Fruit fly (Drosophila melanogaster) whole organism, embryonic: ENCODE results near the gene CG18766.
A peak's percentile ranks its signal among the peaks of the same experiment; 100 is the strongest.

Experiments
- B-H2 ChIP-seq: fragments of 200-800 bp; sonication (Bioruptor generic); optimal IDR thresholded peaks from 2 replicates; lab custom pipeline; 2018; ENCODE audit warnings: missing biosample characterization, mild to moderate bottlenecking, missing genetic modification characterization
- Blimp-1 ChIP-seq: fragments of 200-800 bp; sonication (Bioruptor generic); optimal IDR thresholded peaks from 3 replicates; lab custom pipeline; 2018; ENCODE audit warnings: missing biosample characterization, missing genetic modification characterization, mild to moderate bottlenecking, moderate library complexity, missing genetic modification reagents
- CG10543 ChIP-seq: fragments of 200-800 bp; sonication (Bioruptor generic); optimal IDR thresholded peaks from 3 replicates; lab custom pipeline; 2017; ENCODE audit warnings: missing biosample characterization, mild to moderate bottlenecking, missing genetic modification characterization, moderate library complexity
- CG11247 ChIP-seq: fragments of 200-800 bp; sonication (Bioruptor generic); IDR thresholded peaks from 2 replicates; pipeline ENCODE4 v1.3.6; 2022; ENCODE audit warnings: missing biosample characterization, missing genetic modification characterization
- CG11456 ChIP-seq: fragments of 200-800 bp; sonication (Bioruptor generic); IDR thresholded peaks from 3 replicates; pipeline ENCODE4 v1.3.6; 2022; ENCODE audit warnings: missing biosample characterization, missing genetic modification characterization
- CG12299 ChIP-seq: fragments of 200-800 bp; sonication (Bioruptor generic); optimal IDR thresholded peaks from 2 replicates; lab custom pipeline; 2018; ENCODE audit warnings: missing biosample characterization, mild to moderate bottlenecking, missing genetic modification characterization
- CG1233 ChIP-seq: fragments of 200-800 bp; sonication (Bioruptor generic); optimal IDR thresholded peaks from 4 replicates; lab custom pipeline; 2018; ENCODE audit warnings: missing biosample characterization, mild to moderate bottlenecking, missing genetic modification characterization
- CG12391 ChIP-seq: fragments of 200-800 bp; sonication (Bioruptor generic); optimal IDR thresholded peaks from 3 replicates; lab custom pipeline; 2018; ENCODE audit warnings: missing biosample characterization, mild to moderate bottlenecking, missing genetic modification characterization, moderate library complexity
- CG13123 ChIP-seq: fragments of 200-800 bp; sonication (Bioruptor generic); optimal IDR thresholded peaks from 2 replicates; lab custom pipeline; 2016; ENCODE audit warnings: missing biosample characterization, missing genetic modification characterization
- CG13894 ChIP-seq: fragments of 200-800 bp; sonication (Bioruptor generic); optimal IDR thresholded peaks from 3 replicates; lab custom pipeline; 2018; ENCODE audit warnings: missing biosample characterization, mild to moderate bottlenecking, missing genetic modification characterization, moderate library complexity
- CG14965 ChIP-seq: fragments of 200-800 bp; sonication (Bioruptor generic); optimal IDR thresholded peaks from 2 replicates; lab custom pipeline; 2016; ENCODE audit warnings: missing biosample characterization, missing genetic modification characterization, borderline replicate concordance
- CG1602 ChIP-seq: fragments of 200-800 bp; sonication (Bioruptor generic); optimal IDR thresholded peaks from 3 replicates; lab custom pipeline; 2016; ENCODE audit warnings: missing biosample characterization, missing genetic modification characterization
- CG18476 ChIP-seq: fragments of 200-800 bp; sonication (Bioruptor generic); optimal IDR thresholded peaks from 2 replicates; lab custom pipeline; 2016; ENCODE audit warnings: missing biosample characterization, mild to moderate bottlenecking, missing genetic modification characterization
- CG2120 ChIP-seq: fragments of 200-800 bp; sonication (Bioruptor generic); optimal IDR thresholded peaks from 3 replicates; lab custom pipeline; 2016; ENCODE audit warnings: missing biosample characterization, missing genetic modification characterization
- CG31365 ChIP-seq: fragments of 200-800 bp; sonication (Bioruptor generic); optimal IDR thresholded peaks from 2 replicates; lab custom pipeline; 2018; ENCODE audit warnings: missing biosample characterization, mild to moderate bottlenecking, missing genetic modification characterization
- CG3407 ChIP-seq: fragments of 200-800 bp; sonication (Bioruptor generic); optimal IDR thresholded peaks from 2 replicates; lab custom pipeline; 2018; ENCODE audit warnings: missing biosample characterization, mild to moderate bottlenecking, missing genetic modification characterization
- CG4328 ChIP-seq: fragments of 200-800 bp; sonication (Bioruptor generic); optimal IDR thresholded peaks from 3 replicates; lab custom pipeline; 2017; ENCODE audit warnings: missing biosample characterization, missing genetic modification reagents, missing genetic modification characterization
- CG4424 ChIP-seq: fragments of 200-800 bp; sonication (Bioruptor generic); optimal IDR thresholded peaks from 3 replicates; lab custom pipeline; 2016; ENCODE audit warnings: missing biosample characterization, missing genetic modification characterization
- CG7987 ChIP-seq: fragments of 200-800 bp; sonication (Bioruptor generic); optimal IDR thresholded peaks from 2 replicates; lab custom pipeline; 2018; ENCODE audit warnings: missing biosample characterization, mild to moderate bottlenecking, missing genetic modification characterization, moderate library complexity
- CG9876 ChIP-seq: fragments of 200-800 bp; sonication (Bioruptor generic); optimal IDR thresholded peaks from 2 replicates; lab custom pipeline; 2016; ENCODE audit warnings: missing biosample characterization, missing genetic modification characterization
- CTCF ChIP-seq: fragments of 200-800 bp; sonication (Bioruptor generic); optimal IDR thresholded peaks from 2 replicates; lab custom pipeline; 2017; ENCODE audit warnings: missing biosample characterization, mild to moderate bottlenecking, missing genetic modification characterization, moderate library complexity
- Dll ChIP-seq: fragments of 200-800 bp; sonication (Bioruptor generic); IDR thresholded peaks from 4 replicates; pipeline ENCODE4 v1.3.6; 2022; ENCODE audit warnings: missing biosample characterization, missing genetic modification characterization; ENCODE audit not compliant: partially characterized antibody
- Hmx ChIP-seq: fragments of 200-800 bp; sonication (Bioruptor generic); optimal IDR thresholded peaks from 2 replicates; lab custom pipeline; 2016; ENCODE audit warnings: missing biosample characterization, missing genetic modification characterization
- MTF-1 ChIP-seq: fragments of 200-800 bp; sonication (Bioruptor generic); optimal IDR thresholded peaks from 2 replicates; lab custom pipeline; 2018; ENCODE audit warnings: missing biosample characterization, mild to moderate bottlenecking, missing genetic modification characterization, borderline replicate concordance
- Mes4 ChIP-seq: fragments of 200-800 bp; sonication (Bioruptor generic); optimal IDR thresholded peaks from 2 replicates; lab custom pipeline; 2016; ENCODE audit warnings: missing biosample characterization, missing genetic modification characterization
- PHDP ChIP-seq: fragments of 200-800 bp; sonication (Bioruptor generic); optimal IDR thresholded peaks from 3 replicates; lab custom pipeline; 2018; ENCODE audit warnings: missing biosample characterization, mild to moderate bottlenecking, missing genetic modification characterization, moderate library complexity
- Scr ChIP-seq: fragments of 200-800 bp; sonication (Bioruptor generic); IDR thresholded peaks from 2 replicates; pipeline ENCODE4 v1.3.6; 2022; ENCODE audit warnings: missing biosample characterization, missing genetic modification characterization; ENCODE audit not compliant: partially characterized antibody
- Side ChIP-seq: fragments of 200-800 bp; sonication (Bioruptor generic); optimal IDR thresholded peaks from 2 replicates; lab custom pipeline; 2016; ENCODE audit warnings: missing biosample characterization, missing genetic modification characterization
- Trl ChIP-seq, 3 experiments: fragments of >200 bp in 2 of 3; fragments of 200-800 bp in 1 of 3; sonication (Bioruptor generic) in 1 of 3; optimal IDR thresholded peaks; 2 replicates in 1 of 3; 3 replicates in 2 of 3; lab custom pipeline; 2016 to 2017; ENCODE audit warnings: missing biosample characterization in 1 of 3, missing genetic modification characterization in 1 of 3
- al ChIP-seq: fragments of 200-800 bp; sonication (Bioruptor generic); IDR thresholded peaks from 2 replicates; pipeline ENCODE4 v1.3.6; 2022; ENCODE audit warnings: missing biosample characterization, missing genetic modification characterization
- ara ChIP-seq: fragments of 200-800 bp; sonication (Bioruptor generic); IDR thresholded peaks from 2 replicates; pipeline ENCODE4 v1.3.6; 2022; ENCODE audit warnings: missing biosample characterization, missing genetic modification characterization
- chinmo ChIP-seq: fragments of 200-800 bp; sonication (Bioruptor generic); IDR thresholded peaks from 4 replicates; pipeline ENCODE4 v1.3.6; 2022; ENCODE audit warnings: missing biosample characterization, missing genetic modification characterization; ENCODE audit not compliant: partially characterized antibody
- croc ChIP-seq: fragments of 200-800 bp; sonication (Bioruptor generic); conservative IDR thresholded peaks from 3 replicates; pipeline ENCODE4 v1.3.6; 2022; ENCODE audit warnings: missing biosample characterization, missing genetic modification characterization
- cwo ChIP-seq: fragments of 200-800 bp; sonication (Bioruptor generic); optimal IDR thresholded peaks from 3 replicates; lab custom pipeline; 2017; ENCODE audit warnings: missing biosample characterization, missing genetic modification characterization, mild to moderate bottlenecking, moderate library complexity, missing genetic modification reagents
- dmrt11E ChIP-seq: fragments of 200-800 bp; sonication (Bioruptor generic); optimal IDR thresholded peaks from 3 replicates; lab custom pipeline; 2018; ENCODE audit warnings: missing biosample characterization, mild to moderate bottlenecking, missing genetic modification characterization, moderate library complexity
- dpn ChIP-seq, 2 experiments: fragments of 200-800 bp; sonication (Bioruptor generic); optimal IDR thresholded peaks; 3 replicates each; lab custom pipeline; 2016; ENCODE audit warnings: missing biosample characterization in 2 of 2, missing genetic modification characterization in 2 of 2
- ems ChIP-seq: fragments of 200-800 bp; sonication (Bioruptor generic); optimal IDR thresholded peaks from 3 replicates; lab custom pipeline; 2016; ENCODE audit warnings: missing biosample characterization, missing genetic modification characterization
- exex ChIP-seq: fragments of 200-800 bp; sonication (Bioruptor generic); optimal IDR thresholded peaks from 4 replicates; lab custom pipeline; 2018; ENCODE audit warnings: missing biosample characterization, mild to moderate bottlenecking, missing genetic modification characterization, moderate library complexity
- fd96Cb ChIP-seq: fragments of 200-800 bp; sonication (Bioruptor generic); optimal IDR thresholded peaks from 2 replicates; lab custom pipeline; 2018; ENCODE audit warnings: missing biosample characterization, mild to moderate bottlenecking, missing genetic modification characterization, moderate library complexity
- grn ChIP-seq: fragments of 200-800 bp; sonication (Bioruptor generic); optimal IDR thresholded peaks from 3 replicates; lab custom pipeline; 2017; ENCODE audit warnings: missing biosample characterization, missing genetic modification characterization
- gsb ChIP-seq: fragments of 200-800 bp; sonication (Bioruptor generic); IDR thresholded peaks from 2 replicates; pipeline ENCODE4 v1.3.6; 2022; ENCODE audit warnings: missing biosample characterization, missing genetic modification characterization
- gt ChIP-seq: fragments of 200-800 bp; sonication (Bioruptor generic); IDR thresholded peaks from 2 replicates; pipeline ENCODE4 v1.3.6; 2022; ENCODE audit warnings: missing biosample characterization, missing genetic modification characterization
- ham ChIP-seq: fragments of 200-800 bp; sonication (Bioruptor generic); IDR thresholded peaks from 2 replicates; pipeline ENCODE4 v1.3.6; 2022; ENCODE audit warnings: missing biosample characterization, missing genetic modification characterization
- pb ChIP-seq: fragments of 200-800 bp; sonication (Bioruptor generic); optimal IDR thresholded peaks from 3 replicates; lab custom pipeline; 2016; ENCODE audit warnings: missing biosample characterization, missing genetic modification characterization
- pfk ChIP-seq: fragments of 200-800 bp; sonication (Bioruptor generic); optimal IDR thresholded peaks from 2 replicates; lab custom pipeline; 2018; ENCODE audit warnings: missing biosample characterization, mild to moderate bottlenecking, missing genetic modification characterization, moderate library complexity
- sd ChIP-seq: fragments of 200-800 bp; sonication (Bioruptor generic); optimal IDR thresholded peaks from 3 replicates; lab custom pipeline; 2018; ENCODE audit warnings: missing biosample characterization, mild to moderate bottlenecking, missing genetic modification characterization, moderate library complexity
- sens-2 ChIP-seq: fragments of 200-800 bp; sonication (Bioruptor generic); IDR thresholded peaks from 2 replicates; pipeline ENCODE4 v1.3.6; 2022; ENCODE audit warnings: missing biosample characterization, missing genetic modification characterization
- stc ChIP-seq: fragments of 200-800 bp; sonication (Bioruptor generic); IDR thresholded peaks from 2 replicates; pipeline ENCODE4 v1.3.6; 2022; ENCODE audit warnings: missing biosample characterization, missing genetic modification characterization
- sug ChIP-seq: fragments of 200-800 bp; optimal IDR thresholded peaks from 2 replicates; lab custom pipeline; 2019; ENCODE audit warnings: missing biosample characterization, mild to moderate bottlenecking, missing genetic modification characterization, moderate library complexity
- unc-4 ChIP-seq: fragments of 200-800 bp; sonication (Bioruptor generic); IDR thresholded peaks from 2 replicates; pipeline ENCODE4 v1.3.6; 2022; ENCODE audit warnings: missing biosample characterization, missing genetic modification characterization; ENCODE audit not compliant: partially characterized antibody

The CG18766 gene

dm6 chr3R:27294113-27294512 lies 49.1 kb upstream of the CG18766 start:
- TF ChIP-seq cwo (peak; percentile 97), CG10543 (GFP tag; lab: Kevin White, UChicago) (no peak), sd (tag; lab: Kevin White, UChicago) (peak; percentile 45), ham (no peak), chinmo (GFP tag; lab: Robert Waterston, UW) (0 out of 4 replicates have a peak, but pooled peaks have one; percentile 7), grn (no peak), sens-2 (GFP tag; lab: Robert Waterston, UW) (no peak), gt (GFP tag; lab: Robert Waterston, UW) (no peak), CG7987 (GFP tag; lab: Kevin White, UChicago) (peak; percentile 68), CG3407 (no peak)

dm6 chr3R:27293065-27293464 lies 48.0 kb upstream of the CG18766 start:
- peak; percentile 70 for TF ChIP-seq exex (tag; lab: Kevin White, UChicago)
- no peak for TF ChIP-seq dpn (GFP tag; optimal IDR thresholded peaks at IDR 0.05; lab: Kevin White, UChicago)
- TF ChIP-seq CG18476, result no peak
- no peak for TF ChIP-seq croc (GFP tag; lab: Robert Waterston, UW)
- peak; percentile 100 for TF ChIP-seq cwo
- TF ChIP-seq pfk (GFP tag; lab: Kevin White, UChicago), result no peak
- no peak for TF ChIP-seq MTF-1 (GFP tag; lab: Kevin White, UChicago)
- TF ChIP-seq Blimp-1, result no peak
- no peak for TF ChIP-seq CTCF
- TF ChIP-seq B-H2 (GFP tag; lab: Kevin White, UChicago), result no peak
- no peak for TF ChIP-seq Dll (GFP tag; lab: Robert Waterston, UW)
- no peak for TF ChIP-seq ara (GFP tag; lab: Robert Waterston, UW)
- no peak for TF ChIP-seq CG4424
- no peak for TF ChIP-seq CG9876
- TF ChIP-seq pb, result no peak
- no peak for TF ChIP-seq dmrt11E
- TF ChIP-seq stc, result no peak
- no peak for TF ChIP-seq PHDP (tag; lab: Kevin White, UChicago)
- peak; percentile 18 for TF ChIP-seq CG13894
- no peak for TF ChIP-seq Trl (optimal IDR thresholded peaks at IDR 0.05; lab: Kevin White, UChicago)
- no peak for TF ChIP-seq Trl (GFP tag; optimal IDR thresholded peaks at IDR 0.05; lab: Kevin White, UChicago)
- no peak for TF ChIP-seq Scr (GFP tag; lab: Robert Waterston, UW)
- no peak for TF ChIP-seq ems
- no peak for TF ChIP-seq CG2120 (GFP tag; lab: Kevin White, UChicago)
- no peak for TF ChIP-seq CG11456
- TF ChIP-seq CG14965, result no peak
- no peak for TF ChIP-seq Side (GFP tag; lab: Kevin White, UChicago)
- no peak for TF ChIP-seq Hmx (GFP tag; lab: Kevin White, UChicago)
- no peak for TF ChIP-seq gsb
- no peak for TF ChIP-seq CG4328
- TF ChIP-seq al, result no peak
- no peak for TF ChIP-seq CG1602 (GFP tag; lab: Kevin White, UChicago)
- TF ChIP-seq unc-4, result no peak
- no peak for TF ChIP-seq CG13123 (GFP tag; lab: Kevin White, UChicago)
- TF ChIP-seq CG12391 (tag; lab: Kevin White, UChicago), result no peak
- no peak for TF ChIP-seq CG1233 (GFP tag; lab: Kevin White, UChicago)
- no peak for TF ChIP-seq fd96Cb
- peak; percentile 91 for TF ChIP-seq sug
- TF ChIP-seq CG11247 (GFP tag; lab: Robert Waterston, UW), result no peak
- TF ChIP-seq Mes4 (GFP tag; lab: Kevin White, UChicago), result no peak
- no peak for TF ChIP-seq CG12299 (tag; lab: Kevin White, UChicago)
- TF ChIP-seq CG31365, result no peak
